Worm (Caenorhabditis elegans) whole organism, late embryonic: ENCODE measurements around the gene ZK632.14.

Source experiments
- C38D4.7 ChIP-seq: fragments of 200-800 bp; sonication (Bioruptor generic); optimal IDR thresholded peaks from 2 replicates; lab custom pipeline; 2018; ENCODE audit warnings: mild to moderate bottlenecking, missing genetic modification characterization, moderate library complexity, missing compliant biosample characterization
- F13H6.1 ChIP-seq: sonication (generic microtip); optimal IDR thresholded peaks from 2 replicates; lab custom pipeline; 2016; ENCODE audit warnings: missing genetic modification characterization, missing compliant biosample characterization
- Y22D7AL.16 ChIP-seq: sonication (generic microtip); optimal IDR thresholded peaks from 2 replicates; lab custom pipeline; 2016; ENCODE audit warnings: missing genetic modification characterization, missing compliant biosample characterization
- ceh-18 ChIP-seq: sonication (generic microtip); optimal IDR thresholded peaks from 2 replicates; lab custom pipeline; 2016; ENCODE audit warnings: missing genetic modification characterization, missing compliant biosample characterization
- ceh-19 ChIP-seq: fragments of 200-800 bp; sonication (Bioruptor generic); optimal IDR thresholded peaks from 2 replicates; lab custom pipeline; 2018; ENCODE audit warnings: mild to moderate bottlenecking, missing genetic modification characterization, missing compliant biosample characterization
- ceh-22 ChIP-seq: sonication (generic microtip); optimal IDR thresholded peaks from 2 replicates; lab custom pipeline; 2017; ENCODE audit warnings: missing biosample characterization, missing genetic modification characterization
- ceh-24 ChIP-seq: sonication (generic microtip); optimal IDR thresholded peaks from 2 replicates; lab custom pipeline; 2016; ENCODE audit warnings: mild to moderate bottlenecking, missing genetic modification characterization, missing compliant biosample characterization
- ceh-30 ChIP-seq: fragments of 150-350 bp; optimal IDR thresholded peaks from 2 replicates; lab custom pipeline; 2014; ENCODE audit warnings: missing biosample characterization, missing genetic modification characterization
- ceh-31 ChIP-seq: sonication (generic microtip); optimal IDR thresholded peaks from 2 replicates; lab custom pipeline; 2016; ENCODE audit warnings: missing genetic modification characterization, missing compliant biosample characterization
- ceh-34 ChIP-seq: sonication (generic microtip); optimal IDR thresholded peaks from 2 replicates; lab custom pipeline; 2016; ENCODE audit warnings: mild to moderate bottlenecking, missing genetic modification characterization, missing compliant biosample characterization
- ceh-48 ChIP-seq: sonication (generic microtip); optimal IDR thresholded peaks from 2 replicates; lab custom pipeline; 2016; ENCODE audit warnings: missing genetic modification characterization, inconsistent platforms, missing compliant biosample characterization
- dve-1 ChIP-seq: sonication (generic microtip); optimal IDR thresholded peaks from 2 replicates; lab custom pipeline; 2017; ENCODE audit warnings: antibody characterized with exemption, mild to moderate bottlenecking, missing genetic modification characterization, missing compliant biosample characterization
- elt-2 ChIP-seq: sonication (generic microtip); optimal IDR thresholded peaks from 2 replicates; lab custom pipeline; 2016; ENCODE audit warnings: missing genetic modification reagents, missing genetic modification characterization, missing compliant biosample characterization
- eyg-1 ChIP-seq: sonication (generic microtip); optimal IDR thresholded peaks from 2 replicates; lab custom pipeline; 2016; ENCODE audit warnings: missing genotype, missing genetic modification characterization, missing compliant biosample characterization
- fax-1 ChIP-seq: sonication (generic microtip); optimal IDR thresholded peaks from 2 replicates; lab custom pipeline; 2016; ENCODE audit warnings: missing genotype, missing genetic modification characterization, missing compliant biosample characterization
- gmeb-2 ChIP-seq: sonication (generic microtip); optimal IDR thresholded peaks from 2 replicates; lab custom pipeline; 2016; ENCODE audit warnings: missing genetic modification characterization, inconsistent platforms, missing compliant biosample characterization
- hlh-15 ChIP-seq: sonication (generic microtip); optimal IDR thresholded peaks from 2 replicates; lab custom pipeline; 2016; ENCODE audit warnings: missing genetic modification characterization, missing compliant biosample characterization
- hlh-6 ChIP-seq: sonication (generic microtip); optimal IDR thresholded peaks from 2 replicates; lab custom pipeline; 2016; ENCODE audit warnings: missing genotype, missing genetic modification characterization, missing compliant biosample characterization
- hlh-8 ChIP-seq: sonication (generic microtip); optimal IDR thresholded peaks from 2 replicates; lab custom pipeline; 2016; ENCODE audit warnings: missing genotype, missing genetic modification characterization, missing compliant biosample characterization
- lim-6 ChIP-seq: sonication (generic microtip); optimal IDR thresholded peaks from 2 replicates; lab custom pipeline; 2016; ENCODE audit warnings: missing genetic modification characterization, missing compliant biosample characterization
- lin-11 ChIP-seq: fragments of 200-800 bp; sonication (Bioruptor generic); optimal IDR thresholded peaks from 2 replicates; lab custom pipeline; 2018; ENCODE audit warnings: mild to moderate bottlenecking, missing genetic modification characterization, missing compliant biosample characterization
- madf-2 ChIP-seq: sonication (generic microtip); optimal IDR thresholded peaks from 2 replicates; lab custom pipeline; 2017; ENCODE audit warnings: missing genetic modification characterization, missing compliant biosample characterization
- nhr-11 ChIP-seq: fragments of 150-350 bp; optimal IDR thresholded peaks from 2 replicates; lab custom pipeline; 2014; ENCODE audit warnings: missing biosample characterization, missing genetic modification characterization
- npax-4 ChIP-seq: sonication (generic microtip); optimal IDR thresholded peaks from 2 replicates; lab custom pipeline; 2016; ENCODE audit warnings: missing genetic modification characterization, missing compliant biosample characterization
- pag-3 ChIP-seq: sonication (generic microtip); optimal IDR thresholded peaks from 2 replicates; lab custom pipeline; 2016; ENCODE audit warnings: missing compliant biosample characterization, missing genetic modification characterization, borderline replicate concordance
- pat-9 ChIP-seq: fragments of 200-800 bp; sonication (Bioruptor generic); optimal IDR thresholded peaks from 2 replicates; lab custom pipeline; 2018; ENCODE audit warnings: mild to moderate bottlenecking, missing genetic modification characterization, moderate library complexity, missing compliant biosample characterization
- pax-1 ChIP-seq: fragments of 150-350 bp; optimal IDR thresholded peaks from 2 replicates; lab custom pipeline; 2014; ENCODE audit warnings: missing biosample characterization, missing genetic modification characterization
- pha-4 ChIP-seq: fragments of 150-350 bp; optimal IDR thresholded peaks from 2 replicates; lab custom pipeline; 2018; ENCODE audit warnings: missing biosample characterization, missing genetic modification reagents, missing genetic modification characterization
- pqm-1 ChIP-seq: sonication (generic microtip); optimal IDR thresholded peaks from 2 replicates; lab custom pipeline; 2016; ENCODE audit warnings: missing genetic modification characterization, missing compliant biosample characterization
- sdc-2 ChIP-seq: sonication (generic microtip); optimal IDR thresholded peaks from 2 replicates; lab custom pipeline; 2016; ENCODE audit warnings: missing genotype, missing genetic modification characterization, missing compliant biosample characterization
- sox-2 ChIP-seq: fragments of 200-800 bp; sonication (Bioruptor generic); IDR thresholded peaks from 2 replicates; pipeline ENCODE4 v1.3.6; 2022; ENCODE audit warnings: missing genetic modification reagents, missing genetic modification characterization, missing compliant biosample characterization
- sox-4 ChIP-seq: sonication (generic microtip); optimal IDR thresholded peaks from 2 replicates; lab custom pipeline; 2017; ENCODE audit warnings: mild to moderate bottlenecking, missing genetic modification characterization, inconsistent platforms, missing compliant biosample characterization
- syd-9 ChIP-seq: sonication (generic microtip); optimal IDR thresholded peaks from 2 replicates; lab custom pipeline; 2016; ENCODE audit warnings: mild to moderate bottlenecking, missing genetic modification characterization, moderate library complexity, missing compliant biosample characterization
- ttx-3 ChIP-seq: sonication (generic microtip); optimal IDR thresholded peaks from 2 replicates; lab custom pipeline; 2016; ENCODE audit warnings: missing genetic modification reagents, missing genetic modification characterization, missing compliant biosample characterization
- unc-3 ChIP-seq, 2 experiments: fragments of 200-800 bp in 1 of 2; sonication (Bioruptor generic) in 1 of 2; sonication (generic microtip) in 1 of 2; conservative IDR thresholded peaks in 1 of 2; optimal IDR thresholded peaks in 1 of 2; 2 replicates each; pipeline versions ENCODE4 v1.3.6 to Lab custom; 2016 to 2022; ENCODE audit warnings: missing compliant biosample characterization in 2 of 2, missing genetic modification characterization in 2 of 2, missing genetic modification reagents in 1 of 2
- unc-42 ChIP-seq: sonication (generic microtip); optimal IDR thresholded peaks from 2 replicates; lab custom pipeline; 2016; ENCODE audit warnings: missing genotype, missing genetic modification characterization, missing compliant biosample characterization
- unc-86 ChIP-seq: sonication (generic microtip); optimal IDR thresholded peaks from 2 replicates; lab custom pipeline; 2016; ENCODE audit warnings: missing genetic modification characterization, missing compliant biosample characterization
- zip-5 ChIP-seq: sonication (generic microtip); optimal IDR thresholded peaks from 2 replicates; lab custom pipeline; 2016; ENCODE audit warnings: missing genetic modification characterization, missing compliant biosample characterization
- ztf-16 ChIP-seq: sonication (generic microtip); optimal IDR thresholded peaks from 2 replicates; lab custom pipeline; 2017; ENCODE audit warnings: missing genetic modification characterization, missing compliant biosample characterization

ZK632.14 gene

DNA sequence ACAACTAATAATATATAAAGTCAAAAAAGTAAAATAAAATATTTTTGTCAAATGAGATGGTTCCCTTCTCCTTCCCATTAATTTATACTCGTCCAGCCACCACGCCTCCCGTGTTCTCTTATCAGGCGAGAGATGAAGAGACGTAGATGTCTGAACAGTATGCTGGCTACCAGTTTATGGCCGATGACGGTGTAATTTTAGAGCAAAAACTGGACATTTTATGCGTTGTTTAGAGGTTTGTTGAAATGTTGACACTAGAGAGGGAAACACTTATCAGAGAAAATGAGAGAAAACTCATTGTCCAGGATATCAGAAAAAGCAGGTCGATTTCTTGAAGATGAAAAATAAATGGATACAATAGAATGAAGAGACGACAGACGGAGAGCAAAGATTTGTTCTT lies 43.9 kb downstream of the ZK632.14 start:
- TF ChIP-seq elt-2 (peak; percentile 58), ttx-3 (tag; lab: Kevin White, UChicago) (no peak)

DNA sequence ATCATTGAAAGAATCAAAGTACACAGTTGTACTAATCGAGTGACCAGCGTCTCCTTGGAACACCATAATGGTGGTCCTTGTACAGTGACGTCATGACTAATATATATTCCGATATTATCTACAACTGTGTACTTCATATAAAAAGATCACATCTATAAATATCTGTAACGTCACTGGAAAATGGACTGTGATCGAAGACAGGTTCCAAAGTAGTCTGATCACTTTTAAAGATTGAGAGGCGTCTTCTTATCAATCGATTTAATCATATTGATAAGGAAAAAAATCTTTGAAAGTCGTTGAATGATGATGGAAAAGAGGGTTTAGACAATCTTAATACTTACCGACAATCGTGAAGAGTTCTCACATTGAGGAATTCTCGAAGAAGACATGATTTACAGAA lies 44.8 kb downstream of the ZK632.14 start:
- TF ChIP-seq elt-2: peak; percentile 49
- TF ChIP-seq madf-2 (tag; lab: Kevin White, UChicago): no peak
- TF ChIP-seq hlh-6: no peak
- TF ChIP-seq, all 69 proteins: peak for 1

DNA sequence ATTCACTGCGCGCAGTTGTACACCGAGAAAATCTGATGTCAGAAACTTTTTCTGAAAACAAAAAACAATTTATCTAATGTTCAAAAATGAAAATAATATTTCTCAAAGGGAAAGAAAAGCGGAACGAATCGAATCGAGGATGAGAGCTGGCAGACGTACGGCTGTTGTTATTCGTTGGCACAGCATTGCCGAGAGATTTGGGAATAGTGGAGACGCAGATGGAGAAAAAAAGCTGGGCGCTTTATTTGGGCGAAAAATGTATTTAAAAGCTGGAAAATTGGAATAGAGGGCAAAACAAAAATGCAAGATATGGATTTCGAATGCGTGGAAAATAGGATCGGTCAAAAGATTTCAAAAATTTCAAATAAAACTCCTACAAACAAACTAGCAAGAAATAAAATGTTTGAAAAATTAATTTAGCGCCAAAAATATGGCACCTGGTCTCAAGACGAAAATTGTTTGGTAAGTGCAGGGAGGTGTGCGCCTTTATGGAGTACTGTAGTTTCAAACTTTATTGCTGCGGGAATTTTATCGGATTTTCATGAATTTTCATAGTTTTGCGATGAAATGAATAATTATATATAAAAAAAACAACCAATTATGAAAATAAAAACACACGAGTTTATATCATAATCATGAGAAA lies 46.0 kb downstream of the ZK632.14 start, which contains the start of gene gpdh-2:
gpdh-2 (minus strand) TSS at position 51 of the 643 bp plus-strand sequence.
- TF ChIP-seq unc-86 (tag; lab: Kevin White, UChicago) (no peak), ceh-31 (tag; lab: Kevin White, UChicago) (peak; percentile 8), sox-4 (no peak), sox-2 (GFP tag; lab: Robert Waterston, UW) (no peak)

DNA sequence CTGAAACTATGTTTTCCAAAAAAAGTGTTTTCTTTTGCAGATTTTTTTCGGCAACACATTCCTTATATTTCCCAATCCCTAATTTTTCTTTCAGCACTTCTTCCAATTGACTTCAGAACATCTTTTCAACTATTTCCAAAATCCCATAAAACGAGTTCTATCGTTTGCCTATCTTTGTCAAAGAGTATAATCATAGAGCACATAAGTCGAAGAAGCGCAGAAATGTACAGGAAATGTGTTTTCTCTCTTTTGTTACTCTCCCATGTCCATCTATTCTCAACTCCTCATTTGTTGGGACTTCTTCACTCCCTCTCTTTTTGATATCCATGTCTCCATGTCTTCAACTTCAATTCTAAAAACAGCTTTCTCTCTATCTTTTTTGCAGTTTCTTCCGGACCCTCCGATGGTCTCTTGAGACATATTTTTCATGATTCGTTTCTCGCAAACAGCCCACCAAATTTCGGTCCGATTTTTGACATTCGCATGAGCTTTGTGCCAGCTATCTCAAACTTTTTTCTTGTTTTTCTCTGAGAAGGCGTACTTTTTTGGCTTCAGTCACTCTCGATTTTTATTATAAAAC lies 47.0 kb downstream of the ZK632.14 start, which contains the start of gene twk-48:
twk-48 (plus strand) TSS at position 530 of the 580 bp plus-strand sequence.
- peak; percentile 23 for TF ChIP-seq unc-42 (tag; lab: Kevin White, UChicago)
- no peak for TF ChIP-seq npax-4 (tag; lab: Kevin White, UChicago)

DNA sequence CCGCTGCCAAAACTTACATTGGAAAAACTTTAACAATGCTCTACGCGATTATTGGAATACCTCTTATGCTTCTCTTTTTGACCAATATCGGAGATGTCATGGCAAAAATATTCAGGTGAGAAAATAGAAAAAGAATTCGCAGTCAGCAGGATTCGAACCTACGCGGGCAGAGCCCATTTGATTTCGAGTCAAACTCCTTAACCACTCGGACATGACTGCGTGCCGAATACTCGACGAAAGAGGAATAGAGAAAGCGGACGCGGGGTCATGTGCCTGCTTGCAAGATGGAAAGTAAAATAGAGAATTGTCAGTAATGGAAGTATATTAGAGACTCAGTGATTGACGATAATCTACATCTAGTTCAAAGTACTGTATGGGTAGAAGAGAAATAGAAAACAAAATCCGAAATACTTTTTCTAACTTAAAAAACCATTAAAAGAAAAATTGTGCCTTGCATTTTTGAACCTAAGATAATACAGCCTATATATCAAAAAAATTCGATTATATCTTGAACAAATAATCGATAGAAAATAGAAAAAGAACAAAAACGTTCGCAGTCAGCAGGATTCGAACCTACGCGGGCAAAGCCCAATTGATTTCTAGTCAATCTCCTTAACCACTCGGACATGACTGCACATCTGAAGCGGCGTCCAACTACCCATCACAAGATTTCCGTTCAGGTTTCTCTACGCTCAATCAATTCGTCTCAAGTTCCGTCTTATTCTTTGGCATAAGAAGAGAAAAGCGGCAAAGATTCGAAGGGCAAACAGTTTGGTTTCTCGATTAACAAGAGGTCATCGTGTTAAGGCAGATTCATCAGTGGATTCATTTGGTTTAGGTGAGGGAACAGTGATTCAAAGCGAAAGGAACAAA lies 48.5 kb downstream of the ZK632.14 start:
- TF ChIP-seq ceh-18 (tag; lab: Kevin White, UChicago) (peak; percentile 44), sox-4 (peak; percentile 86), ttx-3 (tag; lab: Kevin White, UChicago) (peak; percentile 84), madf-2 (tag; lab: Kevin White, UChicago) (peak; percentile 84), unc-42 (tag; lab: Kevin White, UChicago) (peak; percentile 57), dve-1 (peak; percentile 32), ceh-48 (tag; lab: Kevin White, UChicago) (peak; percentile 74), ceh-22 (no peak), hlh-15 (peak; percentile 68), zip-5 (tag; lab: Kevin White, UChicago) (peak; percentile 72), pqm-1 (peak; percentile 32), F13H6.1 (tag; lab: Kevin White, UChicago) (peak; percentile 70), ceh-34 (peak; percentile 74), unc-86 (tag; lab: Kevin White, UChicago) (peak; percentile 84), pat-9 (peak; percentile 82), ceh-24 (peak; percentile 58), C38D4.7 (GFP tag; lab: Kevin White, UChicago) (peak; percentile 86), Y22D7AL.16 (peak; percentile 74), gmeb-2 (tag; lab: Kevin White, UChicago) (peak; percentile 81), npax-4 (tag; lab: Kevin White, UChicago) (peak; percentile 42), lim-6 (tag; lab: Kevin White, UChicago) (peak; percentile 75), unc-3 (GFP tag; conservative IDR thresholded peaks at IDR 0.05; lab: Robert Waterston, UW) (peak; percentile 81), unc-3 (tag; optimal IDR thresholded peaks at IDR 0.05; lab: Kevin White, UChicago) (peak; percentile 82), fax-1 (tag; lab: Kevin White, UChicago) (peak; percentile 72), pag-3 (tag; lab: Kevin White, UChicago) (no peak), sdc-2 (tag; lab: Kevin White, UChicago) (peak; percentile 68), nhr-11 (no peak), syd-9 (tag; lab: Kevin White, UChicago) (peak; percentile 86), elt-2 (peak; percentile 85), ceh-30 (tag; lab: Kevin White, UChicago) (no peak), hlh-8 (peak; percentile 30), ztf-16 (tag; lab: Kevin White, UChicago) (peak; percentile 85), ceh-19 (peak; percentile 86), eyg-1 (tag; lab: Kevin White, UChicago) (peak; percentile 72), pha-4 (tag; lab: Kevin White, UChicago) (no peak), lin-11 (tag; lab: Kevin White, UChicago) (peak; percentile 72), pax-1 (tag; lab: Kevin White, UChicago) (no peak)
